Worm (Caenorhabditis elegans): ENCODE results near the gene T01B11.1.

- TF ChIP-seq unc-62 (GFP tag; optimal IDR thresholded peaks at IDR 0.05) (no peak), Y56A3A.18 (GFP tag; IDR thresholded peaks at IDR 0.05) (no peak), lsy-27 (tag; optimal IDR thresholded peaks at IDR 0.05; ENCODE audit: borderline replicate concordance, insufficient read depth) (no peak), egrh-3 (GFP tag; IDR thresholded peaks at IDR 0.05) (no peak), ekl-4 (GFP tag; IDR thresholded peaks at IDR 0.05) (no peak)
Observed at ce11 chrIV:8476166-8476565, 29.2 kb downstream of the T01B11.1 start.

Measured in whole organism, young adult.